Fruit fly (Drosophila melanogaster): ENCODE results near the gene pbl.

DNA sequence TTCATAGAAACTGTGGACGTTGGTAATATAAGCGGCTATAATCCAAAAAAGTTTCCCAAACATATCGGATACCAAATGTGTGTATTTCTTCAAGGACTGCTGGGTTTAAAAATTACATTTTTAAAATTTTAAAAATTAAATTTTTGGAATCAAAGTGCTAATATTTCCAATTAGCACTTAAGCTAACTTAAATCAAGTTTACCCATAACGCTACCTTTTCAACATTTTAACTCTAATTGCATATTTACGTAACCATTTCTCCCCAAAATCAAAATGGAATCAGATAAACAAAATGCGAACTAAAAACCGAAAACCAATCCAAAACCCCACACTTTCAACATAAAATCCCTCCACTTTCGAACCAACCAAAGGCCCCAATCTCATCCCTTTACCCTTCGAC lies 34.5 kb upstream of the pbl start, which contains the start of gene CG43880:
- TF ChIP-seq Clk (GFP tag; optimal IDR thresholded peaks at IDR 0.05) (no peak), toe (GFP tag; optimal IDR thresholded peaks at IDR 0.05) (no peak), CG33017 (tag; optimal IDR thresholded peaks at IDR 0.05) (no peak), CG5204 (GFP tag; optimal IDR thresholded peaks at IDR 0.05) (no peak), Crg-1 (GFP tag; optimal IDR thresholded peaks at IDR 0.05) (no peak), kay (GFP tag; ENCODE audit: borderline replicate concordance) (no peak), Hr96 (GFP tag; optimal IDR thresholded peaks at IDR 0.05) (no peak), CG11617 (GFP tag; optimal IDR thresholded peaks at IDR 0.05) (no peak), Mnt (GFP tag; optimal IDR thresholded peaks at IDR 0.05) (no peak), pad (GFP tag; optimal IDR thresholded peaks at IDR 0.05) (no peak), CG7045 (GFP tag; optimal IDR thresholded peaks at IDR 0.05) (no peak), cnc (optimal IDR thresholded peaks at IDR 0.05) (no peak), CG12768 (GFP tag; optimal IDR thresholded peaks at IDR 0.05) (no peak)

Data from whole organism, adult.